Worm (Caenorhabditis elegans) whole organism, late embryonic: ENCODE data around the gene F18E9.3.
A peak's percentile ranks its signal among the peaks of the same experiment; 100 is the strongest.

Source experiments
- C08G9.2 ChIP-seq: sonication (generic microtip); optimal IDR thresholded peaks from 2 replicates; lab custom pipeline; 2016; ENCODE audit warnings: mild to moderate bottlenecking, missing genetic modification characterization, moderate library complexity, missing compliant biosample characterization
- C38D4.7 ChIP-seq: fragments of 200-800 bp; sonication (Bioruptor generic); optimal IDR thresholded peaks from 2 replicates; lab custom pipeline; 2018; ENCODE audit warnings: mild to moderate bottlenecking, missing genetic modification characterization, moderate library complexity, missing compliant biosample characterization
- K02D7.2 ChIP-seq: sonication (generic microtip); optimal IDR thresholded peaks from 2 replicates; lab custom pipeline; 2017; ENCODE audit warnings: mild to moderate bottlenecking, missing genetic modification characterization, missing compliant biosample characterization
- ahr-1 ChIP-seq: sonication (generic microtip); optimal IDR thresholded peaks from 2 replicates; lab custom pipeline; 2016; ENCODE audit warnings: missing genetic modification characterization, missing compliant biosample characterization
- ceh-14 ChIP-seq: sonication (generic microtip); optimal IDR thresholded peaks from 2 replicates; lab custom pipeline; 2016; ENCODE audit warnings: missing genotype, missing genetic modification characterization, missing compliant biosample characterization
- ceh-18 ChIP-seq: sonication (generic microtip); optimal IDR thresholded peaks from 2 replicates; lab custom pipeline; 2016; ENCODE audit warnings: missing genetic modification characterization, missing compliant biosample characterization
- ceh-19 ChIP-seq: fragments of 200-800 bp; sonication (Bioruptor generic); optimal IDR thresholded peaks from 2 replicates; lab custom pipeline; 2018; ENCODE audit warnings: mild to moderate bottlenecking, missing genetic modification characterization, missing compliant biosample characterization
- ceh-30 ChIP-seq: fragments of 150-350 bp; optimal IDR thresholded peaks from 2 replicates; lab custom pipeline; 2014; ENCODE audit warnings: missing biosample characterization, missing genetic modification characterization
- ceh-31 ChIP-seq: sonication (generic microtip); optimal IDR thresholded peaks from 2 replicates; lab custom pipeline; 2016; ENCODE audit warnings: missing genetic modification characterization, missing compliant biosample characterization
- ceh-45 ChIP-seq: fragments of 200-800 bp; sonication (Bioruptor generic); IDR thresholded peaks from 2 replicates; pipeline ENCODE4 v1.3.6; 2022; ENCODE audit warnings: missing genetic modification reagents, missing genetic modification characterization, missing compliant biosample characterization
- ceh-6 ChIP-seq: fragments of 200-800 bp; sonication (Bioruptor generic); optimal IDR thresholded peaks from 2 replicates; lab custom pipeline; 2018; ENCODE audit warnings: mild to moderate bottlenecking, missing genetic modification characterization, missing compliant biosample characterization
- che-1 ChIP-seq: sonication (generic microtip); optimal IDR thresholded peaks from 2 replicates; lab custom pipeline; 2016; ENCODE audit warnings: mild to moderate bottlenecking, missing genetic modification characterization, missing compliant biosample characterization
- dmd-4 ChIP-seq: sonication (generic microtip); optimal IDR thresholded peaks from 2 replicates; lab custom pipeline; 2016; ENCODE audit warnings: borderline replicate concordance, missing genetic modification characterization, missing compliant biosample characterization
- dve-1 ChIP-seq: sonication (generic microtip); optimal IDR thresholded peaks from 2 replicates; lab custom pipeline; 2017; ENCODE audit warnings: antibody characterized with exemption, mild to moderate bottlenecking, missing genetic modification characterization, missing compliant biosample characterization
- elt-2 ChIP-seq: sonication (generic microtip); optimal IDR thresholded peaks from 2 replicates; lab custom pipeline; 2016; ENCODE audit warnings: missing genetic modification reagents, missing genetic modification characterization, missing compliant biosample characterization
- elt-4 ChIP-seq: sonication (generic microtip); optimal IDR thresholded peaks from 2 replicates; lab custom pipeline; 2016; ENCODE audit warnings: missing genetic modification characterization, missing compliant biosample characterization
- fkh-10 ChIP-seq: fragments of 150-350 bp; optimal IDR thresholded peaks from 2 replicates; lab custom pipeline; 2014; ENCODE audit warnings: missing biosample characterization, missing genetic modification reagents, missing genetic modification characterization
- fkh-6 ChIP-seq: sonication (generic microtip); optimal IDR thresholded peaks from 2 replicates; lab custom pipeline; 2016; ENCODE audit warnings: missing genetic modification characterization, missing compliant biosample characterization
- gmeb-2 ChIP-seq: sonication (generic microtip); optimal IDR thresholded peaks from 2 replicates; lab custom pipeline; 2016; ENCODE audit warnings: missing genetic modification characterization, inconsistent platforms, missing compliant biosample characterization
- hlh-13 ChIP-seq: fragments of 200-800 bp; sonication (Bioruptor generic); optimal IDR thresholded peaks from 2 replicates; lab custom pipeline; 2018; ENCODE audit warnings: mild to moderate bottlenecking, missing genetic modification characterization, missing compliant biosample characterization
- hlh-15 ChIP-seq: sonication (generic microtip); optimal IDR thresholded peaks from 2 replicates; lab custom pipeline; 2016; ENCODE audit warnings: missing genetic modification characterization, missing compliant biosample characterization
- lim-6 ChIP-seq: sonication (generic microtip); optimal IDR thresholded peaks from 2 replicates; lab custom pipeline; 2016; ENCODE audit warnings: missing genetic modification characterization, missing compliant biosample characterization
- lin-11 ChIP-seq: fragments of 200-800 bp; sonication (Bioruptor generic); optimal IDR thresholded peaks from 2 replicates; lab custom pipeline; 2018; ENCODE audit warnings: mild to moderate bottlenecking, missing genetic modification characterization, missing compliant biosample characterization
- madf-2 ChIP-seq: sonication (generic microtip); optimal IDR thresholded peaks from 2 replicates; lab custom pipeline; 2017; ENCODE audit warnings: missing genetic modification characterization, missing compliant biosample characterization
- nfya-1 ChIP-seq: sonication (generic microtip); optimal IDR thresholded peaks from 2 replicates; lab custom pipeline; 2017; ENCODE audit warnings: missing genetic modification characterization, mild to moderate bottlenecking, missing compliant biosample characterization, antibody characterized with exemption, moderate library complexity
- odd-2 ChIP-seq: sonication (generic microtip); optimal IDR thresholded peaks from 2 replicates; lab custom pipeline; 2017; ENCODE audit warnings: antibody characterized with exemption, mild to moderate bottlenecking, missing genetic modification characterization, missing compliant biosample characterization
- pag-3 ChIP-seq: sonication (generic microtip); optimal IDR thresholded peaks from 2 replicates; lab custom pipeline; 2016; ENCODE audit warnings: missing compliant biosample characterization, missing genetic modification characterization, borderline replicate concordance
- pax-1 ChIP-seq: fragments of 150-350 bp; optimal IDR thresholded peaks from 2 replicates; lab custom pipeline; 2014; ENCODE audit warnings: missing biosample characterization, missing genetic modification characterization
- pha-4 ChIP-seq: fragments of 150-350 bp; optimal IDR thresholded peaks from 2 replicates; lab custom pipeline; 2018; ENCODE audit warnings: missing biosample characterization, missing genetic modification reagents, missing genetic modification characterization
- pros-1 ChIP-seq: fragments of 150-350 bp; optimal IDR thresholded peaks from 2 replicates; lab custom pipeline; 2014; ENCODE audit warnings: missing biosample characterization, missing genetic modification reagents, missing genetic modification characterization
- ref-2 ChIP-seq: sonication (generic microtip); optimal IDR thresholded peaks from 2 replicates; lab custom pipeline; 2016; ENCODE audit warnings: missing genetic modification characterization, missing compliant biosample characterization
- rnt-1 ChIP-seq: sonication (generic microtip); optimal IDR thresholded peaks from 2 replicates; lab custom pipeline; 2016; ENCODE audit warnings: missing genetic modification characterization, missing compliant biosample characterization
- syd-9 ChIP-seq: sonication (generic microtip); optimal IDR thresholded peaks from 2 replicates; lab custom pipeline; 2016; ENCODE audit warnings: mild to moderate bottlenecking, missing genetic modification characterization, moderate library complexity, missing compliant biosample characterization
- tbx-2 ChIP-seq: sonication (generic microtip); optimal IDR thresholded peaks from 2 replicates; lab custom pipeline; 2016; ENCODE audit warnings: missing genetic modification characterization, missing compliant biosample characterization
- ttx-3 ChIP-seq: sonication (generic microtip); optimal IDR thresholded peaks from 2 replicates; lab custom pipeline; 2016; ENCODE audit warnings: missing genetic modification reagents, missing genetic modification characterization, missing compliant biosample characterization
- unc-42 ChIP-seq: sonication (generic microtip); optimal IDR thresholded peaks from 2 replicates; lab custom pipeline; 2016; ENCODE audit warnings: missing genotype, missing genetic modification characterization, missing compliant biosample characterization
- unc-55 ChIP-seq: sonication (generic microtip); optimal IDR thresholded peaks from 2 replicates; lab custom pipeline; 2017; ENCODE audit warnings: missing biosample characterization, missing genetic modification reagents, missing genetic modification characterization
- zip-5 ChIP-seq: sonication (generic microtip); optimal IDR thresholded peaks from 2 replicates; lab custom pipeline; 2016; ENCODE audit warnings: missing genetic modification characterization, missing compliant biosample characterization
- ztf-16 ChIP-seq: sonication (generic microtip); optimal IDR thresholded peaks from 2 replicates; lab custom pipeline; 2017; ENCODE audit warnings: missing genetic modification characterization, missing compliant biosample characterization

Gene F18E9.3

ce11 chrX:8567823-8568314, 18.1 kb upstream of the F18E9.3 start:
- TF ChIP-seq pag-3 (tag; lab: Kevin White, UChicago) (no peak), ref-2 (no peak), dmd-4 (tag; lab: Kevin White, UChicago) (no peak), tbx-2 (no peak), C08G9.2 (tag; lab: Kevin White, UChicago) (no peak), unc-42 (no peak), ceh-31 (tag; lab: Kevin White, UChicago) (no peak), pha-4 (no peak), lin-11 (tag; lab: Kevin White, UChicago) (no peak), ceh-45 (GFP tag; lab: Robert Waterston, UW) (no peak), ttx-3 (tag; lab: Kevin White, UChicago) (no peak), C38D4.7 (no peak), ceh-6 (no peak), elt-4 (tag; lab: Kevin White, UChicago) (no peak), lim-6 (tag; lab: Kevin White, UChicago) (no peak)

ce11 chrX:8568423-8568903, 17.5 kb upstream of the F18E9.3 start:
- TF ChIP-seq unc-55 (peak; percentile 92), tbx-2 (peak; percentile 2), elt-2 (tag; lab: Kevin White, UChicago) (peak; percentile 84), ref-2 (no peak)
- TF ChIP-seq, all 69 proteins: peak for 3

- TF ChIP-seq fkh-10 (GFP tag; lab: Kevin White, UChicago) (no peak), syd-9 (tag; lab: Kevin White, UChicago) (peak; percentile 14), ceh-19 (GFP tag; lab: Kevin White, UChicago) (peak; percentile 34), rnt-1 (peak; percentile 1), ceh-31 (tag; lab: Kevin White, UChicago) (peak; percentile 9), ceh-30 (tag; lab: Kevin White, UChicago) (no peak), ref-2 (peak; percentile 29), nfya-1 (tag; lab: Kevin White, UChicago) (peak; percentile 28)
These were observed 16.8 kb upstream of the F18E9.3 start for ce11 chrX:8569159-8569558.

ce11 chrX:8570997-8571517, 14.9 kb upstream of the F18E9.3 start, which contains the start of gene jmjd-3.1:
TSS of gene jmjd-3.1 (plus strand) at chrX:8571047.
- no peak for TF ChIP-seq ceh-18 (tag; lab: Kevin White, UChicago)
- no peak for TF ChIP-seq zip-5 (tag; lab: Kevin White, UChicago)
- no peak for TF ChIP-seq gmeb-2 (tag; lab: Kevin White, UChicago)
- no peak for TF ChIP-seq hlh-15 (tag; lab: Kevin White, UChicago)
- TF ChIP-seq ahr-1 (tag; lab: Kevin White, UChicago) = no peak
- TF ChIP-seq tbx-2 = no peak
- TF ChIP-seq rnt-1 = no peak
- TF ChIP-seq madf-2 (tag; lab: Kevin White, UChicago) = no peak
- no peak for TF ChIP-seq ceh-31 (tag; lab: Kevin White, UChicago)
- TF ChIP-seq che-1 (tag; lab: Kevin White, UChicago) = no peak
- TF ChIP-seq C08G9.2 (tag; lab: Kevin White, UChicago) = no peak
- no peak for TF ChIP-seq fkh-6 (tag; lab: Kevin White, UChicago)
- TF ChIP-seq ceh-6 = no peak
- TF ChIP-seq pros-1 (tag; lab: Kevin White, UChicago) = no peak
- no peak for TF ChIP-seq ceh-19 (GFP tag; lab: Kevin White, UChicago)
- no peak for TF ChIP-seq ceh-30 (tag; lab: Kevin White, UChicago)
- no peak for TF ChIP-seq nfya-1 (tag; lab: Kevin White, UChicago)

ce11 chrX:8580217-8580616, 5.7 kb upstream of the F18E9.3 start, which contains the start of gene F18E9.4:
TSS of gene F18E9.4 (plus strand) at chrX:8580517.
- TF ChIP-seq fkh-6 (tag; lab: Kevin White, UChicago) (no peak), lim-6 (tag; lab: Kevin White, UChicago) (no peak), pha-4 (no peak), K02D7.2 (tag; lab: Kevin White, UChicago) (no peak), C38D4.7 (no peak), tbx-2 (no peak), ztf-16 (tag; lab: Kevin White, UChicago) (no peak), pag-3 (tag; lab: Kevin White, UChicago) (no peak), ceh-14 (tag; lab: Kevin White, UChicago) (no peak), dmd-4 (tag; lab: Kevin White, UChicago) (no peak), pros-1 (tag; lab: Kevin White, UChicago) (no peak), pax-1 (tag; lab: Kevin White, UChicago) (no peak), odd-2 (tag; lab: Kevin White, UChicago) (no peak), hlh-13 (GFP tag; lab: Kevin White, UChicago) (no peak), dve-1 (tag; lab: Kevin White, UChicago) (no peak), ref-2 (no peak), ceh-19 (GFP tag; lab: Kevin White, UChicago) (no peak)
- TF ChIP-seq, all 69 proteins: peak for 0
